Fruit fly (Drosophila melanogaster) S2 (cell line): ENCODE data around the gene CG31643.

ENCODE experiments used
- CG8478 ChIP-seq: fragments of >200 bp; optimal IDR thresholded peaks from 2 replicates; lab custom pipeline; 2018
- CTCF ChIP-seq, 2 experiments: fragments of >200 bp; optimal IDR thresholded peaks; 2 replicates each; lab custom pipeline; 2018

DNA sequence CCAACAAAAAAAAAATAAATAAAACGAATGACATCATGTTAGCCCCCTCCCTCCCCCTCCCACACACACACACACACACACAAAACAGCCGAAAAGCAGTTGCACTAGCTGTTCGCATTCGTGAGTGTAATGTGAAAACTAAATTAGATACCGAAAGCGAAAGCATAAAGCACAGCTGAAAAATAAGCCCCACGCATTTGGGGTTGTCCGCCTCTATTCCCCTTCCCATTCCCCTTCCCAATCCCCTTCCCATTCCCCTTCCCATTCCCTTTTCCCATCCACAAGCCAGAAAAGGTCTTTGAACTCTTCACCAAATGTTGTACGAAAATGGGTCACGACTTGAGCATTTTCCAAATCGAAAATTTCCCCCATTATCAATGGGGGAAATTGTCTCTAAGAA is 37.4 kb downstream of the CG31643 start:
- no peak for TF ChIP-seq CG8478 (lab: Kevin White, UChicago)
- TF ChIP-seq CTCF (optimal IDR thresholded peaks at IDR 0.05; lab: Kevin White, UChicago) = no peak
